Fruit fly (Drosophila melanogaster) whole organism, wandering third instar larva: ENCODE results near the gene CG4080.

Experiments
- Abd-B ChIP-seq: fragments of >200 bp; optimal IDR thresholded peaks from 2 replicates; lab custom pipeline; 2017; ENCODE audit warnings: missing biosample characterization, missing genetic modification characterization
- CG32264 ChIP-seq: fragments of 200-800 bp; sonication (Bioruptor generic); optimal IDR thresholded peaks from 2 replicates; lab custom pipeline; 2016; ENCODE audit warnings: missing biosample characterization, missing genetic modification characterization
- CG9705 ChIP-seq: fragments of 200-800 bp; sonication (Bioruptor generic); optimal IDR thresholded peaks from 2 replicates; lab custom pipeline; 2018; ENCODE audit warnings: missing biosample characterization, mild to moderate bottlenecking, missing genetic modification characterization
- CrebA ChIP-seq: fragments of 200-800 bp; sonication (Bioruptor generic); optimal IDR thresholded peaks from 2 replicates; lab custom pipeline; 2016; ENCODE audit warnings: missing biosample characterization, mild to moderate bottlenecking, missing genetic modification characterization, borderline replicate concordance
- Dfd ChIP-seq: fragments of >200 bp; optimal IDR thresholded peaks from 2 replicates; lab custom pipeline; 2017; ENCODE audit warnings: missing biosample characterization, missing genetic modification characterization
- Dif ChIP-seq: fragments of 200-275, 200-300 bp; sonication (Bioruptor generic); optimal IDR thresholded peaks from 2 replicates; lab custom pipeline; 2018; ENCODE audit warnings: missing biosample characterization, missing genetic modification characterization; ENCODE audit not compliant: partially characterized antibody
- GATAd ChIP-seq: sonication (Bioruptor generic); optimal IDR thresholded peaks from 2 replicates; lab custom pipeline; 2016; ENCODE audit warnings: missing biosample characterization, missing genetic modification characterization
- HLH106 ChIP-seq: fragments of 200-800 bp; optimal IDR thresholded peaks from 3 replicates; lab custom pipeline; 2019; ENCODE audit warnings: missing biosample characterization, mild to moderate bottlenecking, missing genetic modification characterization, moderate library complexity
- Hnf4 ChIP-seq: fragments of 200-800 bp; sonication (Bioruptor generic); optimal IDR thresholded peaks from 2 replicates; lab custom pipeline; 2016; ENCODE audit warnings: missing biosample characterization, mild to moderate bottlenecking, missing genetic modification characterization
- Hr78 ChIP-seq: fragments of >200 bp; optimal IDR thresholded peaks from 2 replicates; lab custom pipeline; 2017; ENCODE audit warnings: missing biosample characterization, missing genetic modification characterization
- Hr83 ChIP-seq: fragments of 200-300 bp; sonication (Bioruptor generic); optimal IDR thresholded peaks from 2 replicates; lab custom pipeline; 2016; ENCODE audit warnings: missing biosample characterization, mild to moderate bottlenecking, missing genetic modification characterization, moderate library complexity; ENCODE audit not compliant: poor library complexity, severe bottlenecking
- Jra ChIP-seq: sonication (Bioruptor generic); optimal IDR thresholded peaks from 2 replicates; lab custom pipeline; 2016; ENCODE audit warnings: missing biosample characterization, missing genetic modification characterization
- Mio ChIP-seq: sonication (Bioruptor generic); optimal IDR thresholded peaks from 2 replicates; lab custom pipeline; 2016; ENCODE audit warnings: missing biosample characterization, missing genetic modification characterization
- Myc ChIP-seq: fragments of >200 bp; optimal IDR thresholded peaks from 2 replicates; lab custom pipeline; 2017
- N ChIP-seq: fragments of >200 bp; optimal IDR thresholded peaks from 2 replicates; lab custom pipeline; 2018; ENCODE audit warnings: missing biosample characterization, missing external identifiers, missing genetic modification characterization
- OdsH ChIP-seq: fragments of 200-800 bp; sonication (Bioruptor generic); optimal IDR thresholded peaks from 2 replicates; lab custom pipeline; 2016; ENCODE audit warnings: missing biosample characterization, mild to moderate bottlenecking, missing genetic modification characterization
- Rel ChIP-seq, 2 experiments: fragments of 200-800 bp; sonication (Bioruptor generic) in 1 of 2; optimal IDR thresholded peaks; 2 replicates in 1 of 2; 3 replicates in 1 of 2; lab custom pipeline; 2016 to 2019; ENCODE audit warnings: mild to moderate bottlenecking in 2 of 2, missing biosample characterization in 2 of 2, missing genetic modification characterization in 2 of 2, moderate library complexity in 1 of 2
- Sp1 ChIP-seq: fragments of 200-800 bp; sonication (Bioruptor generic); optimal IDR thresholded peaks from 3 replicates; lab custom pipeline; 2019; ENCODE audit warnings: missing biosample characterization, mild to moderate bottlenecking, missing genetic modification characterization, moderate library complexity
- Vsx2 ChIP-seq: fragments of 200-300, 225-300 bp; sonication (Bioruptor generic); optimal IDR thresholded peaks from 2 replicates; lab custom pipeline; 2018; ENCODE audit warnings: missing biosample characterization, missing genetic modification characterization; ENCODE audit not compliant: partially characterized antibody
- br ChIP-seq: fragments of 200-800 bp; sonication (Bioruptor generic); optimal IDR thresholded peaks from 2 replicates; lab custom pipeline; 2016; ENCODE audit warnings: missing biosample characterization, missing genetic modification characterization
- brk ChIP-seq: fragments of 200-800 bp; sonication (Bioruptor generic); optimal IDR thresholded peaks from 2 replicates; lab custom pipeline; 2016; ENCODE audit warnings: missing biosample characterization, mild to moderate bottlenecking, missing genetic modification characterization
- dl ChIP-seq, 2 experiments: fragments of 175-275, 200-275 bp in 1 of 2; fragments of 200-275 bp in 1 of 2; sonication (Bioruptor generic); optimal IDR thresholded peaks; lab custom pipeline; 2018; ENCODE audit warnings: mild to moderate bottlenecking in 2 of 2, missing biosample characterization in 2 of 2, missing genetic modification characterization in 2 of 2, moderate library complexity in 2 of 2; ENCODE audit not compliant: partially characterized antibody in 2 of 2, insufficient read depth in 1 of 2
- dmrt93B ChIP-seq: fragments of 200-800 bp; sonication (Bioruptor generic); optimal IDR thresholded peaks from 2 replicates; lab custom pipeline; 2018; ENCODE audit warnings: missing biosample characterization, mild to moderate bottlenecking, missing genetic modification characterization
- dsf ChIP-seq: sonication (Bioruptor generic); optimal IDR thresholded peaks from 2 replicates; lab custom pipeline; 2016; ENCODE audit warnings: missing biosample characterization, missing genetic modification characterization, borderline replicate concordance
- ey ChIP-seq: fragments of 200-800 bp; sonication (Bioruptor generic); optimal IDR thresholded peaks from 2 replicates; lab custom pipeline; 2016; ENCODE audit warnings: missing biosample characterization, missing genetic modification characterization
- foxo ChIP-seq, 2 experiments: fragments of 200-800 bp; sonication (Bioruptor generic); optimal IDR thresholded peaks; 2 replicates in 1 of 2; 3 replicates in 1 of 2; lab custom pipeline; 2016 to 2017; ENCODE audit warnings: missing biosample characterization in 2 of 2, missing genetic modification characterization in 2 of 2
- fru ChIP-seq: fragments of 200-800 bp; sonication (Bioruptor generic); optimal IDR thresholded peaks from 3 replicates; lab custom pipeline; 2016; ENCODE audit warnings: missing biosample characterization, mild to moderate bottlenecking, missing genetic modification characterization
- h ChIP-seq: fragments of 200-800 bp; sonication (Bioruptor generic); optimal IDR thresholded peaks from 3 replicates; lab custom pipeline; 2016; ENCODE audit warnings: missing biosample characterization, mild to moderate bottlenecking, missing genetic modification characterization
- jim ChIP-seq: fragments of 175-275, 200-325 bp; sonication (Bioruptor generic); optimal IDR thresholded peaks from 2 replicates; lab custom pipeline; 2016; ENCODE audit warnings: missing biosample characterization, mild to moderate bottlenecking, missing genetic modification characterization
- lola ChIP-seq: fragments of >200 bp; optimal IDR thresholded peaks from 2 replicates; lab custom pipeline; 2017; ENCODE audit warnings: missing biosample characterization, missing genetic modification characterization
- pan ChIP-seq: fragments of >200 bp; optimal IDR thresholded peaks from 2 replicates; lab custom pipeline; 2017
- psq ChIP-seq: fragments of 200-800 bp; sonication (Bioruptor generic); optimal IDR thresholded peaks from 3 replicates; lab custom pipeline; 2017; ENCODE audit warnings: missing biosample characterization, mild to moderate bottlenecking, missing genetic modification characterization, moderate library complexity
- rgr ChIP-seq: fragments of 200-800 bp; sonication (Bioruptor generic); optimal IDR thresholded peaks from 3 replicates; lab custom pipeline; 2016; ENCODE audit warnings: missing biosample characterization, mild to moderate bottlenecking, missing genetic modification characterization
- sage ChIP-seq: fragments of 200-800 bp; sonication (Bioruptor generic); optimal IDR thresholded peaks from 2 replicates; lab custom pipeline; 2016; ENCODE audit warnings: missing biosample characterization, mild to moderate bottlenecking, missing genetic modification characterization
- sv ChIP-seq: fragments of 200-800 bp; sonication (Bioruptor generic); optimal IDR thresholded peaks from 3 replicates; lab custom pipeline; 2016; ENCODE audit warnings: missing biosample characterization, missing genetic modification characterization
- tai ChIP-seq: sonication (Bioruptor generic); optimal IDR thresholded peaks from 2 replicates; lab custom pipeline; 2016; ENCODE audit warnings: missing biosample characterization, missing genetic modification characterization
- usp ChIP-seq: fragments of >200 bp; optimal IDR thresholded peaks from 2 replicates; lab custom pipeline; 2017; ENCODE audit warnings: missing biosample characterization, missing genetic modification characterization
- woc ChIP-seq: sonication (Bioruptor generic); optimal IDR thresholded peaks from 2 replicates; lab custom pipeline; 2016; ENCODE audit warnings: missing biosample characterization, mild to moderate bottlenecking, missing genetic modification characterization

CG4080 gene

DNA sequence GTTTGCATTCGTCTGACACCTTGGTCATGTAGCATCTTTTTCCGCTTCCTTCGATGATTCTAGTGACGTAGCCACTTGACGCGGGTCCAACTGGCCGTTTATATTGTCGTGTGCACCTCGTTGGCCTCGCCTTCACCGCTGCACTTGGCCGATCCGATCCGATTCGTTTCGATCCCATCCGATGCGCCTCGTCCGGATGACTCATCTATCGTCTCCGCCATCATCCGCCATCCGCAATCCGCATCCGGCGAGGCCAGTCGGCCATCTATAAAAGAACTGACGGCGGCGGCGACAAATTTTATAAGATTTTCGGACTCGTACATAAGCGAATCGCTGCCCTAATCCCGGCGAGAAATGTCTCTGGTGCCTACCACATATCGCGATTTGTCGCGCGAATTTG lies 23.9 kb downstream of the CG4080 start, which contains the start of gene CG4461:
CG4461 (plus strand) TSS at position 301 of the 400 bp plus-strand sequence.
- TF ChIP-seq CG9705 (no peak), lola (GFP tag; lab: Kevin White, UChicago) (no peak)

- peak; percentile 63 for TF ChIP-seq brk (GFP tag; lab: Kevin White, UChicago)
- no peak for TF ChIP-seq lola (GFP tag; lab: Kevin White, UChicago)
- peak; percentile 50 for TF ChIP-seq ey (GFP tag; lab: Kevin White, UChicago)
- TF ChIP-seq h (GFP tag; lab: Kevin White, UChicago) = peak; percentile 77
- no peak for TF ChIP-seq Abd-B (GFP tag; lab: Kevin White, UChicago)
- TF ChIP-seq GATAd = no peak
- TF ChIP-seq dl (GFP tag; optimal IDR thresholded peaks at IDR 0.05; lab: Kevin White, UChicago; ENCODE audit: insufficient read depth in 1 of 2, partially characterized antibody in 2 of 2) = peak; percentile 87 to 90
- TF ChIP-seq rgr = peak; percentile 82
- TF ChIP-seq Jra = peak; percentile 37
- no peak for TF ChIP-seq dsf (GFP tag; lab: Kevin White, UChicago)
- no peak for TF ChIP-seq Hr78
- TF ChIP-seq Sp1 = peak; percentile 80
- TF ChIP-seq Myc (lab: Kevin White, UChicago) = no peak
- TF ChIP-seq tai (GFP tag; lab: Kevin White, UChicago) = no peak
- TF ChIP-seq fru (GFP tag; lab: Kevin White, UChicago) = peak; percentile 68
- no peak for TF ChIP-seq N (GFP tag; lab: Kevin White, UChicago)
- no peak for TF ChIP-seq jim (GFP tag; lab: Kevin White, UChicago)
- TF ChIP-seq Dif (GFP tag; lab: Kevin White, UChicago) = peak; percentile 96
- peak; percentile 36 for TF ChIP-seq dmrt93B (GFP tag; lab: Kevin White, UChicago)
- no peak for TF ChIP-seq pan (lab: Kevin White, UChicago)
- peak; percentile 57 for TF ChIP-seq sage (GFP tag; lab: Kevin White, UChicago)
- peak; percentile 40 for TF ChIP-seq br (GFP tag; lab: Kevin White, UChicago)
- TF ChIP-seq foxo (GFP tag; optimal IDR thresholded peaks at IDR 0.05; lab: Kevin White, UChicago) = peak in 1 of 2 experiments; percentile 83
- TF ChIP-seq CG32264 (GFP tag; lab: Kevin White, UChicago) = no peak
- TF ChIP-seq OdsH (GFP tag; lab: Kevin White, UChicago) = peak; percentile 72
- no peak for TF ChIP-seq Dfd (GFP tag; lab: Kevin White, UChicago)
- TF ChIP-seq Mio = no peak
- peak; percentile 53 for TF ChIP-seq sv (GFP tag; lab: Kevin White, UChicago)
- TF ChIP-seq CrebA = no peak
- peak; percentile 51 for TF ChIP-seq CG9705
- no peak for TF ChIP-seq Vsx2 (GFP tag; lab: Kevin White, UChicago)
- no peak for TF ChIP-seq Rel (GFP tag; optimal IDR thresholded peaks at IDR 0.05; lab: Kevin White, UChicago)
- peak; percentile 21 for TF ChIP-seq Rel (tag; optimal IDR thresholded peaks at IDR 0.05; lab: Kevin White, UChicago)
- peak; percentile 47 for TF ChIP-seq HLH106
- TF ChIP-seq Hr83 (GFP tag; lab: Kevin White, UChicago) = peak; percentile 75
- peak; percentile 47 for TF ChIP-seq psq (GFP tag; lab: Kevin White, UChicago)
- peak; percentile 1 for TF ChIP-seq woc
- TF ChIP-seq usp (GFP tag; lab: Kevin White, UChicago) = no peak
- TF ChIP-seq Hnf4 (GFP tag; lab: Kevin White, UChicago) = peak; percentile 63
- TF ChIP-seq, all 38 proteins: peak for 22
Observed at dm6 chr3L:9373374-9374004, 25.5 kb downstream of the CG4080 start.
